Fruit fly (Drosophila melanogaster): ENCODE data around the gene CG13901.
A peak's percentile ranks its signal among the peaks of the same experiment; 100 is the strongest.

The CG13901 gene

DNA sequence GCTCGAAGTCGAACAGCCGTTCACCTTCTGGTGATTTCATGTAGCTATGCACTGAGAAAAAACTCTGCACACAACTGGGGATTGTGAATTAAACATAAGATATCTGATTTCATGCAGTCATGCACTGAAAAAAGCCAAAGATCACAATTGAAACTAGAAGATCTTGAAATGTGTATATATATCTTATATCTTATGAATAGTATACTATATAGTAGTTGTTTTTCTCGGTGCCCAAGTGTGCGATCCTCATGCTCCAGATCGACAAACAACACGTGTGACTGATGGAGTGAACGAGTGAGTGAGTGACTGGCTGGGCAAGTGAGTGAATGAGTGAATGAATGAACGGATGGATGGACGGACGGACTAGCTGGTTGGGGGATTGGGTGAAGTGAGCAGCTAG is 15.7 kb downstream of the CG13901 start (continued):
- TF ChIP-seq Optix (GFP tag; IDR thresholded peaks at IDR 0.05) = 0 out of 3 replicates have a peak, but pooled peaks have one; percentile 10
- no peak for TF ChIP-seq tna (GFP tag; IDR thresholded peaks at IDR 0.05; ENCODE audit: partially characterized antibody)
- TF ChIP-seq CG17612 (GFP tag; IDR thresholded peaks at IDR 0.05) = no peak; the same call in 1 of the 2 replicates
- peak; percentile 54 for TF ChIP-seq CG8290 (GFP tag; optimal IDR thresholded peaks at IDR 0.05)
- peak in 1 of 2 experiments; percentile 69 for TF ChIP-seq CG8290 (tag; optimal IDR thresholded peaks at IDR 0.05)
- peak; percentile 50 for TF ChIP-seq CG5245 (GFP tag; optimal IDR thresholded peaks at IDR 0.05)
- peak; percentile 48 for TF ChIP-seq CG18619 (GFP tag; optimal IDR thresholded peaks at IDR 0.05)
- TF ChIP-seq Gug (GFP tag; IDR thresholded peaks at IDR 0.05) = peak; percentile 69
- no peak for TF ChIP-seq Stat92E (GFP tag; optimal IDR thresholded peaks at IDR 0.05)
- TF ChIP-seq sim (GFP tag; IDR thresholded peaks at IDR 0.05) = peak; percentile 67
- no peak for TF ChIP-seq shn (GFP tag; optimal IDR thresholded peaks at IDR 0.05)
- no peak for TF ChIP-seq Bdp1 (GFP tag; optimal IDR thresholded peaks at IDR 0.05)
- no peak for TF ChIP-seq Poxn (GFP tag; IDR thresholded peaks at IDR 0.05)
- peak; percentile 8 to 42 for TF ChIP-seq chif (GFP tag; optimal IDR thresholded peaks at IDR 0.05)
- TF ChIP-seq CG32532 (GFP tag; IDR thresholded peaks at IDR 0.05) = peak; percentile 76
- no peak for TF ChIP-seq NC2β (GFP tag; optimal IDR thresholded peaks at IDR 0.05)
- peak; percentile 68 for TF ChIP-seq CG10209 (GFP tag; optimal IDR thresholded peaks at IDR 0.05)
- TF ChIP-seq twi (tag; optimal IDR thresholded peaks at IDR 0.05) = peak; percentile 82
- peak; percentile 69 for TF ChIP-seq CG18764 (GFP tag; optimal IDR thresholded peaks at IDR 0.05)
- TF ChIP-seq Mad (GFP tag; optimal IDR thresholded peaks at IDR 0.05) = no peak
- no peak for TF ChIP-seq BEAF-32 (GFP tag; optimal IDR thresholded peaks at IDR 0.05)
- TF ChIP-seq CG12299 (tag; optimal IDR thresholded peaks at IDR 0.05) = no peak
- TF ChIP-seq CG12942 (GFP tag; optimal IDR thresholded peaks at IDR 0.05) = no peak
- TF ChIP-seq ems (GFP tag; optimal IDR thresholded peaks at IDR 0.05) = peak; percentile 56
- peak; percentile 75 for TF ChIP-seq row (GFP tag; IDR thresholded peaks at IDR 0.05)
- peak; percentile 79 for TF ChIP-seq Fer1 (GFP tag; optimal IDR thresholded peaks at IDR 0.05)
- TF ChIP-seq CG2199 (GFP tag; IDR thresholded peaks at IDR 0.05) = no peak
- no peak for TF ChIP-seq hb (GFP tag; IDR thresholded peaks at IDR 0.05; ENCODE audit: partially characterized antibody)
- peak; percentile 10 for TF ChIP-seq CG2116 (GFP tag; optimal IDR thresholded peaks at IDR 0.05)
- no peak for TF ChIP-seq luna (GFP tag; optimal IDR thresholded peaks at IDR 0.05)
- TF ChIP-seq ind (GFP tag; optimal IDR thresholded peaks at IDR 0.05) = peak; percentile 70
- TF ChIP-seq zfh2 (GFP tag; optimal IDR thresholded peaks at IDR 0.05) = no peak
- TF ChIP-seq nom (GFP tag; optimal IDR thresholded peaks at IDR 0.05) = peak; percentile 65
- TF ChIP-seq CG7839 (tag; optimal IDR thresholded peaks at IDR 0.05) = peak; percentile 79
- TF ChIP-seq CG2712 (tag; optimal IDR thresholded peaks at IDR 0.05) = peak; percentile 88
- TF ChIP-seq CG8089 (GFP tag; optimal IDR thresholded peaks at IDR 0.05) = peak; percentile 30
- TF ChIP-seq CG8944 (GFP tag; optimal IDR thresholded peaks at IDR 0.05) = no peak
- TF ChIP-seq inv (GFP tag; IDR thresholded peaks at IDR 0.05; ENCODE audit: partially characterized antibody) = no peak
- TF ChIP-seq btn (GFP tag; optimal IDR thresholded peaks at IDR 0.05) = no peak
- peak; percentile 77 for TF ChIP-seq CG6254 (GFP tag; optimal IDR thresholded peaks at IDR 0.05)
- no peak for TF ChIP-seq CG34376 (GFP tag; optimal IDR thresholded peaks at IDR 0.05)
- TF ChIP-seq tup (GFP tag; optimal IDR thresholded peaks at IDR 0.05) = no peak
- TF ChIP-seq rib (GFP tag; IDR thresholded peaks at IDR 0.05) = 0 out of 2 replicates have a peak, but pooled peaks have one; percentile 36
- TF ChIP-seq CG4707 (GFP tag; optimal IDR thresholded peaks at IDR 0.05) = peak; percentile 56
- TF ChIP-seq CG13296 (GFP tag; optimal IDR thresholded peaks at IDR 0.05) = peak; percentile 70
- TF ChIP-seq CG15601 (tag; optimal IDR thresholded peaks at IDR 0.05) = peak; percentile 61
- peak; percentile 82 for TF ChIP-seq tap (tag; optimal IDR thresholded peaks at IDR 0.05)
- TF ChIP-seq Elba2 (GFP tag; optimal IDR thresholded peaks at IDR 0.05) = no peak
- no peak for TF ChIP-seq TFAM (GFP tag; optimal IDR thresholded peaks at IDR 0.05)
- TF ChIP-seq Rfx (GFP tag; IDR thresholded peaks at IDR 0.05) = peak; percentile 77
- TF ChIP-seq MTF-1 (GFP tag; optimal IDR thresholded peaks at IDR 0.05; ENCODE audit: borderline replicate concordance) = no peak

All from whole organism, embryonic.